Worm (Caenorhabditis elegans): ENCODE measurements around the gene Y65A5A.24.
A peak's percentile ranks its signal among the peaks of the same experiment; 100 is the strongest.

Y65A5A.24 gene

ce11 chrIV:16403283-16403682, 9.5 kb downstream of the Y65A5A.24 start:
- TF ChIP-seq sox-2 (GFP tag; IDR thresholded peaks at IDR 0.05) (no peak), ref-2 (tag; optimal IDR thresholded peaks at IDR 0.05) (peak; percentile 72)

ce11 chrIV:16407800-16408199, 14.0 kb downstream of the Y65A5A.24 start:
- TF ChIP-seq fkh-6 (tag; optimal IDR thresholded peaks at IDR 0.05) (no peak), unc-55 (GFP tag; optimal IDR thresholded peaks at IDR 0.05) (no peak), pag-3 (tag; optimal IDR thresholded peaks at IDR 0.05; ENCODE audit: borderline replicate concordance) (no peak), unc-42 (tag; optimal IDR thresholded peaks at IDR 0.05) (no peak), ama-1 (optimal IDR thresholded peaks at IDR 0.05) (no peak), nfya-1 (tag; optimal IDR thresholded peaks at IDR 0.05) (no peak), K09A11.1 (tag; optimal IDR thresholded peaks at IDR 0.05; ENCODE audit: insufficient read depth) (no peak), ceh-18 (tag; optimal IDR thresholded peaks at IDR 0.05) (no peak), odd-2 (tag; optimal IDR thresholded peaks at IDR 0.05) (no peak), hlh-8 (tag; optimal IDR thresholded peaks at IDR 0.05) (no peak), sdc-2 (tag; optimal IDR thresholded peaks at IDR 0.05) (no peak), pqm-1 (tag; optimal IDR thresholded peaks at IDR 0.05) (no peak), ceh-48 (tag; optimal IDR thresholded peaks at IDR 0.05) (no peak)

ce11 chrIV:16410078-16410636, 16.4 kb downstream of the Y65A5A.24 start:
- TF ChIP-seq gmeb-2 (tag; optimal IDR thresholded peaks at IDR 0.05), result no peak
- peak; percentile 87 for TF ChIP-seq ceh-34 (tag; optimal IDR thresholded peaks at IDR 0.05)
- TF ChIP-seq unc-3 (GFP tag; conservative IDR thresholded peaks at IDR 0.05), result no peak
- no peak for TF ChIP-seq unc-3 (tag; optimal IDR thresholded peaks at IDR 0.05)
- no peak for TF ChIP-seq sox-4 (tag; optimal IDR thresholded peaks at IDR 0.05)
- no peak for TF ChIP-seq ttx-3 (tag; optimal IDR thresholded peaks at IDR 0.05)
- TF ChIP-seq tbx-7 (tag; optimal IDR thresholded peaks at IDR 0.05), result no peak
- TF ChIP-seq fax-1 (tag; optimal IDR thresholded peaks at IDR 0.05), result no peak
- TF ChIP-seq C08G9.2 (tag; optimal IDR thresholded peaks at IDR 0.05), result no peak
- no peak for TF ChIP-seq unc-42 (tag; optimal IDR thresholded peaks at IDR 0.05)
- no peak for TF ChIP-seq dve-1 (tag; optimal IDR thresholded peaks at IDR 0.05)
- TF ChIP-seq ceh-9 (tag; optimal IDR thresholded peaks at IDR 0.05), result no peak
- TF ChIP-seq madf-2 (tag; optimal IDR thresholded peaks at IDR 0.05), result no peak
- no peak for TF ChIP-seq pros-1 (tag; optimal IDR thresholded peaks at IDR 0.05)
- TF ChIP-seq dmd-4 (tag; optimal IDR thresholded peaks at IDR 0.05; ENCODE audit: borderline replicate concordance), result no peak
- TF ChIP-seq pax-1 (tag; optimal IDR thresholded peaks at IDR 0.05), result peak; percentile 28
- TF ChIP-seq hlh-30 (tag; optimal IDR thresholded peaks at IDR 0.05; ENCODE audit: insufficient read depth), result no peak
- TF ChIP-seq sox-2 (GFP tag; IDR thresholded peaks at IDR 0.05), result peak; percentile 48
- no peak for TF ChIP-seq ceh-6 (GFP tag; optimal IDR thresholded peaks at IDR 0.05)
- no peak for TF ChIP-seq ceh-22 (tag; optimal IDR thresholded peaks at IDR 0.05)
- no peak for TF ChIP-seq ama-1 (optimal IDR thresholded peaks at IDR 0.05)
- no peak for TF ChIP-seq pha-2 (tag; optimal IDR thresholded peaks at IDR 0.05)
- TF ChIP-seq K02D7.2 (tag; optimal IDR thresholded peaks at IDR 0.05), result no peak
- TF ChIP-seq ceh-48 (tag; optimal IDR thresholded peaks at IDR 0.05), result no peak
- no peak for TF ChIP-seq ceh-14 (tag; optimal IDR thresholded peaks at IDR 0.05)
- TF ChIP-seq nhr-11 (tag; optimal IDR thresholded peaks at IDR 0.05), result no peak
- TF ChIP-seq ceh-30 (tag; optimal IDR thresholded peaks at IDR 0.05), result no peak
- peak; percentile 77 for TF ChIP-seq tbx-2 (tag; optimal IDR thresholded peaks at IDR 0.05)
- no peak for TF ChIP-seq fkh-6 (tag; optimal IDR thresholded peaks at IDR 0.05)
- TF ChIP-seq elt-2 (tag; optimal IDR thresholded peaks at IDR 0.05), result no peak
- TF ChIP-seq unc-55 (GFP tag; optimal IDR thresholded peaks at IDR 0.05), result no peak
- no peak for TF ChIP-seq mec-3 (tag; optimal IDR thresholded peaks at IDR 0.05; ENCODE audit: borderline replicate concordance)
- no peak for TF ChIP-seq pqm-1 (tag; optimal IDR thresholded peaks at IDR 0.05)
- TF ChIP-seq ets-4 (tag; optimal IDR thresholded peaks at IDR 0.05), result no peak
- no peak for TF ChIP-seq hlh-6 (tag; optimal IDR thresholded peaks at IDR 0.05)
- no peak for TF ChIP-seq pag-3 (tag; optimal IDR thresholded peaks at IDR 0.05; ENCODE audit: borderline replicate concordance)
- no peak for TF ChIP-seq ceh-2 (tag; optimal IDR thresholded peaks at IDR 0.05)
- no peak for TF ChIP-seq sdc-2 (tag; optimal IDR thresholded peaks at IDR 0.05)
- no peak for TF ChIP-seq pat-9 (tag; optimal IDR thresholded peaks at IDR 0.05)
- TF ChIP-seq odd-2 (tag; optimal IDR thresholded peaks at IDR 0.05), result no peak
- no peak for TF ChIP-seq Y22D7AL.16 (tag; optimal IDR thresholded peaks at IDR 0.05)
- no peak for TF ChIP-seq rnt-1 (tag; optimal IDR thresholded peaks at IDR 0.05)
- no peak for TF ChIP-seq hlh-8 (tag; optimal IDR thresholded peaks at IDR 0.05)
- TF ChIP-seq ztf-16 (tag; optimal IDR thresholded peaks at IDR 0.05), result no peak

Data from whole organism, late embryonic.